Worm (Caenorhabditis elegans): ENCODE measurements around the gene F38E1.10.
A peak's percentile ranks its signal among the peaks of the same experiment; 100 is the strongest.

Gene F38E1.10

DNA sequence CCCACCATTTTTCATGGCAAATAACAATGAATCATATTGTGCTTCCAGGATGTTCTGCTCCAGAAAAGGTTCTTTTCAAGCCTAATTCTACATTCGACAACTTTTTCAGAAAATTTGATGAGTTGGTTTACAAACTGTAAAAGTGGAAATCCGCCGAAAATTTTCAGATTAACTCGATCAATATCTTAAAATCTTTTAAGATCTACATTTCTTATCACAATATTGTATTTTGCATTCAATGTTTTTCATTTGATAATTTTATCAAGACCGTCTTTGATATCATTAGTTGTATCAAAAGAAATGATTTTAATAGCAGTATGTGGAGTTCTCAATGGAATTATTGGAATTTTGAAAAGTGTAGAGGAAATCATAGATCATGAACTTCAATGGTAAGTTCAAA is 15.5 kb downstream of the F38E1.10 start, which contains the start of gene F38E1.6:
F38E1.6 (plus strand) TSS at position 301 of the 400 bp plus-strand sequence.
- TF ChIP-seq alr-1 (tag; optimal IDR thresholded peaks at IDR 0.05; ENCODE audit: borderline replicate concordance) = peak; percentile 38
- TF ChIP-seq vab-15 (tag; optimal IDR thresholded peaks at IDR 0.05) = no peak
- TF ChIP-seq unc-30 (tag; optimal IDR thresholded peaks at IDR 0.05) = no peak
- TF ChIP-seq mab-9 (GFP tag; IDR thresholded peaks at IDR 0.05) = no peak

- no peak for TF ChIP-seq unc-98 (GFP tag; IDR thresholded peaks at IDR 0.05)
- TF ChIP-seq lin-35 (GFP tag; optimal IDR thresholded peaks at IDR 0.05) = peak; percentile 69 to 78
- peak in 1 of 2 experiments; percentile 30 for TF ChIP-seq ztf-11 (tag; optimal IDR thresholded peaks at IDR 0.05)
- no peak for TF ChIP-seq zag-1 (tag; optimal IDR thresholded peaks at IDR 0.05)
- no peak for TF ChIP-seq nhr-237 (tag; optimal IDR thresholded peaks at IDR 0.05)
- TF ChIP-seq unc-86 (tag; optimal IDR thresholded peaks at IDR 0.05) = peak; percentile 30
- no peak for TF ChIP-seq C04F5.9 (tag; optimal IDR thresholded peaks at IDR 0.05)
- peak; percentile 53 to 83 (median 58) for TF ChIP-seq ceh-82 (tag; optimal IDR thresholded peaks at IDR 0.05)
- peak; percentile 72 for TF ChIP-seq blmp-1 (tag; optimal IDR thresholded peaks at IDR 0.05)
- TF ChIP-seq nhr-11 (tag; optimal IDR thresholded peaks at IDR 0.05) = no peak
- peak; percentile 76 for TF ChIP-seq nhr-47 (tag; optimal IDR thresholded peaks at IDR 0.05)
- TF ChIP-seq swsn-7 (tag; optimal IDR thresholded peaks at IDR 0.05) = peak; percentile 79
- TF ChIP-seq dsc-1 (tag; optimal IDR thresholded peaks at IDR 0.05) = peak; percentile 71
- peak; percentile 31 for TF ChIP-seq unc-130 (tag; optimal IDR thresholded peaks at IDR 0.05)
- TF ChIP-seq elt-2 (tag; optimal IDR thresholded peaks at IDR 0.05) = peak; percentile 77
- no peak for TF ChIP-seq nhr-12 (tag; optimal IDR thresholded peaks at IDR 0.05)
- TF ChIP-seq hpl-2 (GFP tag; optimal IDR thresholded peaks at IDR 0.05) = no peak
- TF ChIP-seq ces-1 (GFP tag; optimal IDR thresholded peaks at IDR 0.05) = no peak
- TF ChIP-seq tbx-2 (tag; optimal IDR thresholded peaks at IDR 0.05) = peak; percentile 74
- TF ChIP-seq irx-1 (tag; optimal IDR thresholded peaks at IDR 0.05) = peak; percentile 63
- peak; percentile 8 for TF ChIP-seq nhr-77 (tag; optimal IDR thresholded peaks at IDR 0.05)
- TF ChIP-seq ceh-90 (tag; optimal IDR thresholded peaks at IDR 0.05) = no peak
- peak; percentile 59 to 75 for TF ChIP-seq efl-1 (optimal IDR thresholded peaks at IDR 0.05)
- TF ChIP-seq efl-1 (GFP tag; optimal IDR thresholded peaks at IDR 0.05 in 1 of 2) = peak; percentile 66 to 97
- TF ChIP-seq xbp-1 (tag; optimal IDR thresholded peaks at IDR 0.05) = peak; percentile 85
- TF ChIP-seq jun-1 (tag; optimal IDR thresholded peaks at IDR 0.05) = no peak
- TF ChIP-seq zip-4 (GFP tag; optimal IDR thresholded peaks at IDR 0.05) = peak; percentile 3
- no peak for TF ChIP-seq C34B4.2 (tag; optimal IDR thresholded peaks at IDR 0.05)
- peak; percentile 71 for TF ChIP-seq rnt-1 (tag; optimal IDR thresholded peaks at IDR 0.05)
- TF ChIP-seq fkh-10 (GFP tag; optimal IDR thresholded peaks at IDR 0.05) = peak; percentile 5
- TF ChIP-seq ceh-63 (GFP tag; optimal IDR thresholded peaks at IDR 0.05) = no peak
- peak in 1 of 2 experiments; percentile 23 for TF ChIP-seq mdl-1 (tag; optimal IDR thresholded peaks at IDR 0.05)
- TF ChIP-seq nhr-71 (tag; optimal IDR thresholded peaks at IDR 0.05) = peak; percentile 80
- peak; percentile 8 for TF ChIP-seq lin-15B (tag; optimal IDR thresholded peaks at IDR 0.05)
- TF ChIP-seq nhr-19 (GFP tag; conservative IDR thresholded peaks at IDR 0.05) = peak; percentile 77
- TF ChIP-seq skn-1 (tag; optimal IDR thresholded peaks at IDR 0.05) = peak; percentile 22
- peak; percentile 83 for TF ChIP-seq nhr-85 (tag)
- TF ChIP-seq dpl-1 (GFP tag; optimal IDR thresholded peaks at IDR 0.05) = peak; percentile 64 to 81 (median 75)
- peak; percentile 24 for TF ChIP-seq lin-13 (GFP tag; optimal IDR thresholded peaks at IDR 0.05)
- TF ChIP-seq sox-4 (tag; optimal IDR thresholded peaks at IDR 0.05) = peak; percentile 13
- peak; percentile 65 for TF ChIP-seq nhr-90 (tag; optimal IDR thresholded peaks at IDR 0.05; ENCODE audit: poor library complexity)
- no peak for TF ChIP-seq pqm-1 (tag; optimal IDR thresholded peaks at IDR 0.05)
- no peak for TF ChIP-seq aha-1 (tag; optimal IDR thresholded peaks at IDR 0.05)
- TF ChIP-seq snu-23 (GFP tag; optimal IDR thresholded peaks at IDR 0.05) = peak; percentile 76
- peak; percentile 93 for TF ChIP-seq mep-1 (tag; optimal IDR thresholded peaks at IDR 0.05)
- peak; percentile 79 for TF ChIP-seq C16A3.4 (tag; optimal IDR thresholded peaks at IDR 0.05)
- peak; percentile 78 for TF ChIP-seq nhr-20 (tag; optimal IDR thresholded peaks at IDR 0.05)
- TF ChIP-seq sup-37 (GFP tag; optimal IDR thresholded peaks at IDR 0.05) = no peak
Observed at ce11 chrV:8359113-8359564, 16.2 kb downstream of the F38E1.10 start, which contains the start of gene mpdu-1. Gene mpdu-1, minus strand, starts transcription at chrV:8359163.

Measured in whole organism, L1 larva.